Worm (Caenorhabditis elegans) whole organism, L1 larva: ENCODE results near the gene arr-1.

Experiments used
- aha-1 ChIP-seq: fragments of 150-350 bp; optimal IDR thresholded peaks from 2 replicates; lab custom pipeline; 2014; ENCODE audit warnings: missing biosample characterization, missing genetic modification characterization
- aly-2 ChIP-seq: fragments of 150-350 bp; optimal IDR thresholded peaks from 2 replicates; lab custom pipeline; 2014; ENCODE audit warnings: missing biosample characterization, missing genetic modification characterization
- ces-1 ChIP-seq: fragments of 150-350 bp; optimal IDR thresholded peaks from 2 replicates; lab custom pipeline; 2014; ENCODE audit warnings: missing biosample characterization, missing genetic modification reagents, missing genetic modification characterization
- fkh-10 ChIP-seq: sonication (generic microtip); optimal IDR thresholded peaks from 2 replicates; lab custom pipeline; 2017; ENCODE audit warnings: missing biosample characterization, missing genetic modification reagents, missing genetic modification characterization
- hpl-2 ChIP-seq: fragments of 150-350 bp; optimal IDR thresholded peaks from 2 replicates; lab custom pipeline; 2014; ENCODE audit warnings: missing biosample characterization, missing genetic modification reagents, missing genetic modification characterization
- isw-1 ChIP-seq: fragments of 200-800 bp; sonication (Bioruptor generic); IDR thresholded peaks from 2 replicates; pipeline ENCODE4 v1.3.6; 2022; ENCODE audit warnings: missing genetic modification characterization, missing compliant biosample characterization
- lin-39 ChIP-seq: fragments of 150-350 bp; optimal IDR thresholded peaks from 2 replicates; lab custom pipeline; 2014; ENCODE audit warnings: missing biosample characterization, missing genetic modification reagents, missing genetic modification characterization
- nhr-11 ChIP-seq: fragments of 150-350 bp; optimal IDR thresholded peaks from 2 replicates; lab custom pipeline; 2014; ENCODE audit warnings: missing biosample characterization, missing genetic modification characterization
- pqm-1 ChIP-seq: sonication (generic microtip); optimal IDR thresholded peaks from 3 replicates; lab custom pipeline; 2017; ENCODE audit warnings: missing biosample characterization, missing genetic modification characterization
- unc-130 ChIP-seq: fragments of 150-350 bp; optimal IDR thresholded peaks from 2 replicates; lab custom pipeline; 2017; ENCODE audit warnings: missing biosample characterization, missing genetic modification characterization, inconsistent platforms
- unc-86 ChIP-seq: sonication (generic microtip); optimal IDR thresholded peaks from 2 replicates; lab custom pipeline; 2016; ENCODE audit warnings: missing genetic modification characterization, missing compliant biosample characterization
- vab-15 ChIP-seq: sonication (generic microtip); optimal IDR thresholded peaks from 2 replicates; lab custom pipeline; 2017; ENCODE audit warnings: missing genotype, mild to moderate bottlenecking, missing genetic modification characterization, missing compliant biosample characterization

- TF ChIP-seq pqm-1 (no peak), unc-86 (no peak), ces-1 (GFP tag; lab: Kevin White, UChicago) (no peak), hpl-2 (GFP tag; lab: Kevin White, UChicago) (no peak), lin-39 (tag; lab: Kevin White, UChicago) (no peak), isw-1 (GFP tag; lab: Robert Waterston, UW) (no peak), aly-2 (no peak), vab-15 (tag; lab: Kevin White, UChicago) (no peak), nhr-11 (tag; lab: Kevin White, UChicago) (no peak), fkh-10 (GFP tag; lab: Kevin White, UChicago) (no peak), aha-1 (no peak), unc-130 (tag; lab: Kevin White, UChicago) (no peak)
These were observed at the start of gene arr-1 for ce11 chrX:950482-950881.
